Worm (Caenorhabditis elegans) whole organism, young adult: ENCODE measurements around the gene T22C8.4.

Source experiments
- C06A6.2 ChIP-seq: fragments of 200-800 bp; sonication (Bioruptor generic); conservative IDR thresholded peaks from 2 replicates; pipeline ENCODE4 v1.3.6; 2022; ENCODE audit warnings: missing genetic modification characterization, missing compliant biosample characterization
- Y56A3A.18 ChIP-seq: fragments of 200-800 bp; sonication (Bioruptor generic); IDR thresholded peaks from 2 replicates; pipeline ENCODE4 v1.3.6; 2022; ENCODE audit warnings: missing genetic modification reagents, missing genetic modification characterization, missing compliant biosample characterization
- akir-1 ChIP-seq: fragments of 200-800 bp; sonication (Bioruptor generic); optimal IDR thresholded peaks from 2 replicates; lab custom pipeline; 2018; ENCODE audit warnings: mild to moderate bottlenecking, missing genetic modification characterization, moderate library complexity, missing compliant biosample characterization
- ama-1 ChIP-seq, 3 experiments: fragments of 150-350 bp in 1 of 3; sonication (generic microtip) in 2 of 3; optimal IDR thresholded peaks; 2 replicates each; lab custom pipeline; 2014 to 2018; ENCODE audit warnings: missing biosample characterization in 2 of 3, missing genetic modification characterization in 2 of 3, missing genetic modification reagents in 2 of 3
- attf-6 ChIP-seq: fragments of 200-800 bp; sonication (Bioruptor generic); IDR thresholded peaks from 2 replicates; pipeline ENCODE4 v1.3.6; 2022; ENCODE audit warnings: missing genetic modification reagents, missing genetic modification characterization, missing compliant biosample characterization
- hlh-12 ChIP-seq: sonication (generic microtip); optimal IDR thresholded peaks from 2 replicates; lab custom pipeline; 2016; ENCODE audit warnings: missing genetic modification characterization, missing compliant biosample characterization
- snpc-4 ChIP-seq, 5 experiments: fragments of 150-350 bp in 1 of 5; sonication (generic microtip) in 4 of 5; optimal IDR thresholded peaks; 2 replicates each; lab custom pipeline; 2014 to 2018; ENCODE audit warnings: missing genetic modification characterization in 5 of 5, missing biosample characterization in 3 of 5, antibody characterized with exemption in 2 of 5, mild to moderate bottlenecking in 2 of 5, missing compliant biosample characterization in 2 of 5, missing genotype in 2 of 5, moderate library complexity in 2 of 5, missing genetic modification reagents in 1 of 5
- tbp1 ChIP-seq: fragments of 200-800 bp; sonication (Bioruptor generic); optimal IDR thresholded peaks from 2 replicates; lab custom pipeline; 2018; ENCODE audit warnings: mild to moderate bottlenecking, missing genetic modification characterization, missing compliant biosample characterization

- TF ChIP-seq hlh-12 (no peak), snpc-4 (GFP tag; optimal IDR thresholded peaks at IDR 0.05; lab: Kevin White, UChicago) (no peak), snpc-4 (tag; optimal IDR thresholded peaks at IDR 0.05; lab: Kevin White, UChicago) (no peak), akir-1 (GFP tag; lab: Kevin White, UChicago) (no peak), attf-6 (GFP tag; lab: Robert Waterston, UW) (no peak), ama-1 (optimal IDR thresholded peaks at IDR 0.05; lab: Kevin White, UChicago) (no peak), ama-1 (GFP tag; optimal IDR thresholded peaks at IDR 0.05; lab: Kevin White, UChicago) (no peak), C06A6.2 (GFP tag; lab: Robert Waterston, UW) (no peak), Y56A3A.18 (GFP tag; lab: Robert Waterston, UW) (no peak), tbp1 (GFP tag; lab: Kevin White, UChicago) (no peak)
These were observed 20.5 kb upstream of the T22C8.4 start for ce11 chrII:8643627-8644356.
